Fruit fly (Drosophila melanogaster): ENCODE data around the gene CG14820.

The CG14820 gene

DNA sequence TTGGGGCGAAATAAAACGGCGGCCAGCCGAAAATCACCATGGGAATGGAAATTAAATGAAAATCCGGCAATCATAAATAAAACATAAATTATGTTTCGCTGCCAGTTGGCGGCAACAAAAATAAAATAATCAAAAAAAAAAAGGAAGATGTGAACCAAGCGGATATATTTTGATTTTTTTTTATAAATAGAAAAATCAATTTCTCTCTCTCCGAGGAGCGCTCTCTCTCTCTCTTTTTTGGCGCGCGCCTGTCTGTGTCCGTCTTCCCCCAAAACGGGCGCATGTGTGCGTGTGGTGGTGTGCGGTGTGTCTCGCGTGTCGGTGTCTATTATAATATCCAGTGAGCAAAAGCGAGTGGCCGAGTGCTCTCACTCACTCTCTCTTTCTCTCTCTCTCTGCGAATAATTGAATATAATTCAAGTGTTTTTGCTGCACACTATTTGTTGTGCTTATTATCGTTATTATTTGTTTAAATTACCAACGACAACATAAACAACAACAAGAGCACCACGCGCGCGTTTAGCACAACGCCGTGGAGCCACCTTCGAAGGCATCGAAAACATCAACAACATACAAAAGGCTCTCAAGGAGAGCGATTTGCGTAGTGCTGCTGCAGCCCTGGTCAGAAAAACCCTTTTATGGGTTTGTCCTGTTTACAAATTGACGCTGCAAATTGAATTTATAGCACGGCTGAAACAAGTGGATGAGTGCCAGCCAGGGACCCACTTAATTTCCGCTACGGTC is 10.7 kb downstream of the CG14820 start:
- no peak for TF ChIP-seq ovo (GFP tag; optimal IDR thresholded peaks at IDR 0.05)
- no peak for TF ChIP-seq kay (GFP tag; ENCODE audit: borderline replicate concordance)
- no peak for TF ChIP-seq CG14711 (tag; optimal IDR thresholded peaks at IDR 0.05)
- no peak for TF ChIP-seq CG7045 (GFP tag; optimal IDR thresholded peaks at IDR 0.05)
- TF ChIP-seq Mnt (GFP tag; optimal IDR thresholded peaks at IDR 0.05), result no peak
- TF ChIP-seq Clk (GFP tag; optimal IDR thresholded peaks at IDR 0.05), result no peak
- no peak for TF ChIP-seq toe (GFP tag; optimal IDR thresholded peaks at IDR 0.05)
- TF ChIP-seq CG1620 (GFP tag; optimal IDR thresholded peaks at IDR 0.05), result no peak
- TF ChIP-seq CG12768 (GFP tag; optimal IDR thresholded peaks at IDR 0.05), result no peak
- TF ChIP-seq pad (GFP tag; optimal IDR thresholded peaks at IDR 0.05), result no peak
- no peak for TF ChIP-seq cic (GFP tag; optimal IDR thresholded peaks at IDR 0.05)
- no peak for TF ChIP-seq Hr96 (GFP tag; optimal IDR thresholded peaks at IDR 0.05)

DNA sequence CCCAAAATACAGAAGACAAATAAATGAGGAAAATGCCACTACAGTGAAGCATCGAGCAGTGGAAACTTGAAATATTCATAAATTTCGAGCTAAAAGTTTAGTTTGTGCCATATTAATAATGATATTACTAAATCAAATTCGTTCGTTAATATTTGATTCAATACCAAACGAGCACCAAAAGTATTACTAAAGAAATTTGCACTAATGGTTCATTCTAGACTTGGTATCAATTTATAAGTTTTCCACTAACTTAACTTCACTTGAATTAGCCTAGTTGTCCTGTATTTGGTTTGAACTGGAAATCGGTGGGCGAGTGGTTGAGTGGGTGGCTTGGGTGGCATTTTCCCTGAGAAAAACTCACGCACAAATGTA is 11.2 kb downstream of the CG14820 start:
- no peak for TF ChIP-seq CG7101 (tag; optimal IDR thresholded peaks at IDR 0.05)
- TF ChIP-seq kay (GFP tag; ENCODE audit: borderline replicate concordance), result no peak
- TF ChIP-seq bab1 (GFP tag; optimal IDR thresholded peaks at IDR 0.05), result no peak
- TF ChIP-seq toe (GFP tag; optimal IDR thresholded peaks at IDR 0.05), result no peak
- TF ChIP-seq Mnt (GFP tag; optimal IDR thresholded peaks at IDR 0.05), result no peak
- no peak for TF ChIP-seq ovo (GFP tag; optimal IDR thresholded peaks at IDR 0.05)
- no peak for TF ChIP-seq pad (GFP tag; optimal IDR thresholded peaks at IDR 0.05)
- TF ChIP-seq CG33017 (tag; optimal IDR thresholded peaks at IDR 0.05), result no peak
- no peak for TF ChIP-seq Clk (GFP tag; optimal IDR thresholded peaks at IDR 0.05)
- no peak for TF ChIP-seq CG1620 (GFP tag; optimal IDR thresholded peaks at IDR 0.05)
- TF ChIP-seq tj (GFP tag; optimal IDR thresholded peaks at IDR 0.05), result no peak

DNA sequence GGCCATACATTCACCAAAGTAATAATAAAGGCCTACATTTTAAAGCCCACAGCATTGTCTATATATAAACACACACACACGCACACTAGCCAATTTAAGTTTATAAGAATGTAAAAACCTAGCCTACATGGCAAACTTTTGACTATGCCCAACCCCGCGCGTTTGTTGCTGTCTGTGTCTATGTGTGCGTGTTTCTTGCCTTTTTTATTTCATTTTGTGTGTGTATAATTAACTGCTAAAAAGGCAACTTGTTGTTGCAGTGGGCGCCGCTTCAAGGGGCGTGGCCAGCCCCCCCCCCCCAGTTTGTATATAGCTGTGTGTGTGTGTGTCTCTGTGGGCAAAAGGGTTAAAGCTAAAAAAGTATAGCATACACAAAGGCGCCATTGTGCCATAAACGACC is 12.6 kb downstream of the CG14820 start:
- TF ChIP-seq CG7045 (GFP tag; optimal IDR thresholded peaks at IDR 0.05) (no peak), Hr96 (GFP tag; optimal IDR thresholded peaks at IDR 0.05) (no peak), cic (GFP tag; optimal IDR thresholded peaks at IDR 0.05) (no peak), Mnt (GFP tag; optimal IDR thresholded peaks at IDR 0.05) (no peak), CG14711 (tag; optimal IDR thresholded peaks at IDR 0.05) (no peak), CG5204 (GFP tag; optimal IDR thresholded peaks at IDR 0.05) (no peak), ovo (GFP tag; optimal IDR thresholded peaks at IDR 0.05) (no peak), pad (GFP tag; optimal IDR thresholded peaks at IDR 0.05) (no peak), CG7101 (tag; optimal IDR thresholded peaks at IDR 0.05) (no peak)

DNA sequence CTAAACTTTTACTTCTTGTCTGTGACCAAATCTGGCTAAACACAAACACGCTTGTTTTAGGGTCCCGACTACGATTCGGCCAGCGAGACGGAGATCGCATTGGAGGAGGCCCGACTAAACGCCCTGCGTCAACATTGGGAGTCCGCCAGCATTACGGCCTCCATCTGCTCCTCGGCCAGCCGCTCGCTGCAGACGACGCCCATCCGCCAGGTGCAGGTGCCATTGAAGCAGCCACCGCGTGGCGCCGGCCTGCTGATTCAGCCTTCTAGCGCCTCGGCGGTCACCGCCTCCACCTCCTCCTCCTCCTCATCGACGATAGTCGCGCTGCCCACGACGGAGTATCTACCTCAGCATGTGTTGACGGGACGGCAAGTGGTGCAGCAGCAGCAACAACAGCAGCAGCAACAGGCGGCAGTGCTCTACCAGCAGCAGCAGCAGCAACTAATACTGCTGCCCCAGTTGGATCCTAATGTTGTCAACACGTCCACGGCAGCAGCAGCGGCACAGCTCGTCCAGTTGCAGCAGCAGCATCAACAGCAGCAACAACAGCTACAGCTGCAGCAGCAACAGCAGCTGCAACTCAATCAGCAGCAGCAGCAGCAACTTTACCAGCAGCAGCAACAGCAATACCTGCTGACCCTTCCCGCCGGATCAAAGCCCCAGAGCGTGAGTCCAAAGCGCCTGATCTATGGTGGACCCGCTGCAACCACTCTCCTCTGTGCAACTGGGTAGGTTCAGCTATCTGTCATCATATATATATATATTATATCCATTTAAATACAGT is 14.7 kb downstream of the CG14820 start:
- TF ChIP-seq Clk (GFP tag; optimal IDR thresholded peaks at IDR 0.05) (no peak), CG12768 (GFP tag; optimal IDR thresholded peaks at IDR 0.05) (no peak), kay (GFP tag; ENCODE audit: borderline replicate concordance) (no peak), ovo (GFP tag; optimal IDR thresholded peaks at IDR 0.05) (no peak), CG5204 (GFP tag; optimal IDR thresholded peaks at IDR 0.05) (no peak), cnc (optimal IDR thresholded peaks at IDR 0.05) (no peak), Mnt (GFP tag; optimal IDR thresholded peaks at IDR 0.05) (no peak), Crg-1 (GFP tag; optimal IDR thresholded peaks at IDR 0.05) (no peak), tj (GFP tag; optimal IDR thresholded peaks at IDR 0.05) (no peak), toe (GFP tag; optimal IDR thresholded peaks at IDR 0.05) (no peak), bab1 (GFP tag; optimal IDR thresholded peaks at IDR 0.05) (no peak), Hr96 (GFP tag; optimal IDR thresholded peaks at IDR 0.05) (no peak), CG33017 (tag; optimal IDR thresholded peaks at IDR 0.05) (no peak), pad (GFP tag; optimal IDR thresholded peaks at IDR 0.05) (no peak), CG7045 (GFP tag; optimal IDR thresholded peaks at IDR 0.05) (no peak), cic (GFP tag; optimal IDR thresholded peaks at IDR 0.05) (no peak), CG1620 (GFP tag; optimal IDR thresholded peaks at IDR 0.05) (no peak)

DNA sequence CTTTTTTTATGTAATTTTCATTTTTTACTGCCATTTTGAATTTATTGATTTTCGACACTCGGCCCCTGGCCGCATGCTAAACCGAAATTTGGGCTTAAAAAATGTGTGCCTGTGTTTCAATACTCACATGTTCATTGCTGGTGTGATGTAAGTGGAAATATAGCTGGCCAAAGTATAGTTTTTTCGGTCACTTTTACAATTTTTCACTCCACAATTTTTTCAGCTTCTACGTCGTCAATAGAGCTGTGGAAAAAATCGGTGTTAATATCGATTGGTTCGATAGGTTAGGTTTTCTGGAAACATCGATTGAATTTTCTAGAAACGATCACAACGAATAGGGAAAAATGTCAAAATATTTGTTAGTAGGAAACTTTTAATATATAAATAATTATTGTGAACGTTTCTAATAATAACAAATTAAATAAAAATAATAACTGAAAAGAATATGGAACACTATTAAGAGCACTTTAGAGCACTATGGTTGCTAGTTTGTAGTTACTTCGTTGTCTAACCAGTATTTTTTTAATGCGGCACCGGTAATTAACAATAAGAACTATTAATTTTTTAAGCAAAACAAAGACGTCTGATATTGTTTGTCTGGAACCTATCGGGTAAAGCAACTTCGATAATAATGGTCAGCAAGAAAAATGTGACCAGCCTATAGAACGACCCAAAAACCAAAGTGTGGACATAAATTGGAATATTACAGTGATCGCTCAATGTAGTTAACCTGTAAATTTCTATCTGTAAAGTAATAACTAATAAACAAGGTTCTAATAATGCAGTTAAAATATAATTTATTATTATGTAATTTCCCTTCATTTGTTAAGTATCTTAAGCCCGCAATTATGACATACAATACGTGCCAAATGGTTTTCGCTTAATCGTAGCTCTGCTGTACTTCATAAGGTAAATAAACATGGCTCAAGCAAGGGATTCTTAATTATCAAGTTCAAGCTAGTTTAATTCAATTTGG is 22.8 kb downstream of the CG14820 start, which contains the start of the genes CG10077 and CG9948:
TSS of gene CG10077 (minus strand) at position 651 of the 976 bp plus-strand sequence.
TSS of gene CG9948 (plus strand) at position 738 of the 976 bp plus-strand sequence.
- TF ChIP-seq CG7045 (GFP tag; optimal IDR thresholded peaks at IDR 0.05), result peak; percentile 91
- TF ChIP-seq CG14711 (tag; optimal IDR thresholded peaks at IDR 0.05), result peak; percentile 87
- peak; percentile 36 for TF ChIP-seq ovo (GFP tag; optimal IDR thresholded peaks at IDR 0.05)
- peak; percentile 95 for TF ChIP-seq bab1 (GFP tag; optimal IDR thresholded peaks at IDR 0.05)
- peak; percentile 80 for TF ChIP-seq CG5204 (GFP tag; optimal IDR thresholded peaks at IDR 0.05)
- TF ChIP-seq cic (GFP tag; optimal IDR thresholded peaks at IDR 0.05), result peak; percentile 25
- peak; percentile 90 for TF ChIP-seq CG33017 (tag; optimal IDR thresholded peaks at IDR 0.05)
- peak; percentile 64 for TF ChIP-seq pad (GFP tag; optimal IDR thresholded peaks at IDR 0.05)
- peak; percentile 78 for TF ChIP-seq CG1620 (GFP tag; optimal IDR thresholded peaks at IDR 0.05)
- TF ChIP-seq Hr96 (GFP tag; optimal IDR thresholded peaks at IDR 0.05), result no peak
- peak; percentile 79 for TF ChIP-seq Crg-1 (GFP tag; optimal IDR thresholded peaks at IDR 0.05)
- TF ChIP-seq cnc (optimal IDR thresholded peaks at IDR 0.05), result no peak
- TF ChIP-seq CG12768 (GFP tag; optimal IDR thresholded peaks at IDR 0.05), result peak; percentile 89
- TF ChIP-seq Mnt (GFP tag; optimal IDR thresholded peaks at IDR 0.05), result peak; percentile 77
- TF ChIP-seq toe (GFP tag; optimal IDR thresholded peaks at IDR 0.05), result no peak
- peak; percentile 91 for TF ChIP-seq CG7101 (tag; optimal IDR thresholded peaks at IDR 0.05)
- peak; percentile 80 for TF ChIP-seq CG11617 (GFP tag; optimal IDR thresholded peaks at IDR 0.05)
- TF ChIP-seq kay (GFP tag; ENCODE audit: borderline replicate concordance), result peak; percentile 90
- TF ChIP-seq Clk (GFP tag; optimal IDR thresholded peaks at IDR 0.05), result peak; percentile 73
- TF ChIP-seq tj (GFP tag; optimal IDR thresholded peaks at IDR 0.05), result peak; percentile 63
